Fruit fly (Drosophila melanogaster) whole organism, pupa: Measurements from ENCODE around the gene BckdhA.

Experiments used
- CG15710 ChIP-seq: fragments of 200-800 bp; sonication (Bioruptor generic); optimal IDR thresholded peaks from 2 replicates; lab custom pipeline; 2018; ENCODE audit warnings: missing biosample characterization, mild to moderate bottlenecking, missing genetic modification characterization, moderate library complexity
- CG4496 ChIP-seq: fragments of 200-800 bp; sonication (Bioruptor generic); IDR thresholded peaks from 3 replicates; pipeline ENCODE4 v1.3.6; 2022; ENCODE audit warnings: missing biosample characterization, missing genetic modification characterization
- Ets98B ChIP-seq: fragments of 200-800 bp; sonication (Bioruptor generic); IDR thresholded peaks from 2 replicates; pipeline ENCODE4 v1.3.6; 2022; ENCODE audit warnings: missing biosample characterization, missing genetic modification characterization

DNA sequence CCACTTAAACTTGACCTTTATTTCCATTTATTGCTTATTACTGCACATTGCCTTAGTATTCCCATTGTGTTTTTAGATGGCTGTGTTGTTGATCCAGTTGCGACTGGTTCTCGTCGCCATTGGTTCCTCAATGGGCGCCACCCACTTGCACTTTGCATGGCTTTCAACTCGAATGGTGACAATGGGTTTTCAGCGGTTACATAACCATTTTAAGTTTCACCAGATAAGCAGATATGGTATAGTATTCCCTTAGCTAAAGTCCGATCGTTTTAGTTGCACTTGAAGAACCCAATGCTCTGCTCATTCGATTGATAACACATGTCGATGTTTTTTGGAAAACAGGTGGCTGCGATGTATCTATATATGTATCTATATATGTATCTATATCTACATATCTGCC is 46.4 kb downstream of the BckdhA start:
- no peak for TF ChIP-seq Ets98B (GFP tag; lab: Robert Waterston, UW)
- peak; percentile 7 for TF ChIP-seq CG15710 (tag; lab: Kevin White, UChicago)
- no peak for TF ChIP-seq CG4496 (GFP tag; lab: Robert Waterston, UW)
